Worm (Caenorhabditis elegans): ENCODE measurements around the gene T25B9.4.

DNA sequence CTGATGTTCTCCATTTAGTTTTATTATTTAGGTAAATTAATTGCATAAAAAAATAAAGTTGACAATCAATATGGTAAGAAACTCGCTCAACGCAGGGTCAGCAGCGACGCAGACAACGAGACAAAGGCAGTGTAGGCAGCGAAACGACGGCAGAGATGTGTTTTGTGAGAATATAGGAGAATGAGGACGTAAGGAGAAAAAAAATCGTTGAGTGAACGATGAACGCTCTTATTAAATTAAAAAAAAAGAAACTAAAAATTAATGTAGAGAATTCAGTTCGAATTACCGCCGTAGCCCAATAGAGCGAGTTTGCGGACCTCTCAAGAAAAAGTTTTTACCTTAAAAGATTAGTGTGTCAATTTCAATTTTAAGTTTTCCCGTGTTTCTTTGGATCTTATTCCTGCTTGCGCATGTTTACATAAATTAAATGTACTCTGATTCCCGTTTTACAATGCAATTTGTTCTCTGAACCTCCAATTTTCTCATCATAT lies 10.7 kb upstream of the T25B9.4 start, which contains the start of gene T25B9.8:
- TF ChIP-seq ztf-28 (GFP tag; IDR thresholded peaks at IDR 0.05) (no peak), ama-1 (optimal IDR thresholded peaks at IDR 0.05) (no peak), ama-1 (GFP tag; optimal IDR thresholded peaks at IDR 0.05) (no peak)
